Worm (Caenorhabditis elegans): ENCODE data around the gene scrm-8.
A peak's percentile ranks its signal among the peaks of the same experiment; 100 is the strongest.
"Not testable (repeated sequence)": the region's sequence is repeated elsewhere in the genome, so short reads cannot be mapped to it uniquely, and the experiment has no call there.

scrm-8 gene

DNA sequence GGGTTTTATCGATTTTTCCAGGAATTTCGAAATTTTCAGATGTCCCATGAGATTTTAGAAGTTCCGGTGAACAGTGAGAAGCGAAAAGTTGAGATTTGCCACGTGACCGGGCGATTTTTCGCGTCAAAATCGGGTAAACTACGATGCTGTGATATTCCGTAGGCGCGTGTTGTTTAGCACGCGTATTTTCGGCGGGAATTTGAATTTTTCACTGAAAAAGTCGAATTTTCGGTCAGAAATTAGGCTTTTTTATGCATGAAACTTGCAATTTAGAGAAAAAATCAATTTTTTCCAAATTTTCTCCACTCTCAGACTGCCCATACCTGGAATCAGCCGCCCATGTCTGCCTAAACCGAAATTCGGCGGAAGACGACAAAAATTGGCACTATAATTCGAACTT, 13.9 kb downstream of the scrm-8 start, which contains the start of gene tsen-34:
Gene tsen-34 (plus strand): TSS at position 34 of the 400 bp plus-strand sequence.
- TF ChIP-seq ztf-11 (tag; optimal IDR thresholded peaks at IDR 0.05): no peak
- TF ChIP-seq aly-2 (tag; optimal IDR thresholded peaks at IDR 0.05): no peak
- no peak for TF ChIP-seq peb-1 (tag; optimal IDR thresholded peaks at IDR 0.05)
- no peak for TF ChIP-seq nhr-25 (tag; optimal IDR thresholded peaks at IDR 0.05)
- no peak for TF ChIP-seq snpc-4 (tag; optimal IDR thresholded peaks at IDR 0.05)
- TF ChIP-seq lin-13 (GFP tag; optimal IDR thresholded peaks at IDR 0.05): no peak
- no peak for TF ChIP-seq mab-5 (tag; optimal IDR thresholded peaks at IDR 0.05)

DNA sequence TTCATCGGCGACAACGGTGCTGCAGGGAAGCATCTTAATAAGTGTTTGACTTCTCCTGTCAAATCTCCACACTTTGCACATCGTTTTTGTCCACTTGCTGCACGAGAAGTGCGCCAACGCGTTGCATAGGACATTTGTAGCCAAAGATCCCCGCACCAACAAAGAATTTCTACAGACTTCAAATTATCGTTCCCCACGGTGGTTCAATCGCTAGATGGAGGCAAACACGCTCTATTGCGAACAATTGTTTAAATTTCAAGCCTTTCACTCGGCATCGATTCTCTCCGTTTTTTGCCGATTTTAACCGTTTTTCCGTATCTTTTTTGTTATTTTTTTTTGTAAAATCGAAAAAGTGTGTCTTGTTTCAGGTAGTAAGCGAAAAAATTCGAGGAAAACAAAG, 15.5 kb downstream of the scrm-8 start:
- TF ChIP-seq lsy-2 (tag; optimal IDR thresholded peaks at IDR 0.05): peak in 1 of 2 experiments; percentile 31

DNA sequence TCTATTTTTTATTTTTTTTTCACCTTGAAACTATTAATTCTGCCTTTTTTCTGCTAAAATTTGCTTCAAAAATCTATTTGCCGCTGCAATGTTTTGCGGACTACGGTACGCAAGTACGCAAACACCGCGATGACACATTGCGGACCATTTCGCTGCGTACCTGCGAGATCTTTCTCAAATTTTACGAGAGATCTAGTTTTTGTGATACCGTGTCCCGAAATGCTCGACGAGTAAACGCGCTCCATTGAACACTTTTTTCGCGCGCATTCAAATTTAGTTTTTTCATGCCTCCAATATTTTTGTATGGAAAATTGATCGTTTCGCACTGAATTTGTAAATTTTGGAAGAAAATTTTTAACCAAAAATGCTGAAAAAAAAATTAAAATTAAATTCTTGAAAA, 20.3 kb downstream of the scrm-8 start:
- TF ChIP-seq sma-9 (GFP tag; optimal IDR thresholded peaks at IDR 0.05) (peak; percentile 30), sma-3 (GFP tag; optimal IDR thresholded peaks at IDR 0.05) (peak; percentile 21), lsy-2 (tag; optimal IDR thresholded peaks at IDR 0.05) (peak; percentile 53 to 76), gmeb-1 (tag; optimal IDR thresholded peaks at IDR 0.05) (peak; percentile 48), F13H6.1 (tag; optimal IDR thresholded peaks at IDR 0.05) (peak; percentile 8)
- not testable (repeated sequence) for TF ChIP-seq sma-9 (tag; optimal IDR thresholded peaks at IDR 0.05)

DNA sequence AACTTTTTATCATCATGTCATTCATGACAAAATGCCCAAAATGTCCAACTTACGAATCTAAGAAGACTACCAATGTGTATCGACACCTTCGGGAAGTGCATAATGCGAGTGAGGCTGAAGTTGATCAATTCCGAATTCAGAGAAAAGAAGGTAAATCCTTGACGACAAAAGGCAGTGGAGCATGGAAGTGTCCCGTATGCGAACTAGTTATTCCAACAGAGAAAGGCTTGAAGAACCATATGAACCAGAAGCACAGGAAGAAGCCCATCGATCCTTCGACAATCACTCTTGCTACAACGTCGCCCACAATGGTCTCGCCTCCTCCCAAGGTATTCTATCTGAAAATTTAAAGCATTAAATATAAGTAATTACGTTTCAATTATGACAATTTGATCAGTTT, 21.6 kb downstream of the scrm-8 start, which contains the start of gene K08D10.11:
Gene K08D10.11 (minus strand): TSS at position 101 of the 400 bp plus-strand sequence.
- not testable (repeated sequence) for TF ChIP-seq mdl-1, lin-11, lin-39 (tag; optimal IDR thresholded peaks at IDR 0.05)

DNA sequence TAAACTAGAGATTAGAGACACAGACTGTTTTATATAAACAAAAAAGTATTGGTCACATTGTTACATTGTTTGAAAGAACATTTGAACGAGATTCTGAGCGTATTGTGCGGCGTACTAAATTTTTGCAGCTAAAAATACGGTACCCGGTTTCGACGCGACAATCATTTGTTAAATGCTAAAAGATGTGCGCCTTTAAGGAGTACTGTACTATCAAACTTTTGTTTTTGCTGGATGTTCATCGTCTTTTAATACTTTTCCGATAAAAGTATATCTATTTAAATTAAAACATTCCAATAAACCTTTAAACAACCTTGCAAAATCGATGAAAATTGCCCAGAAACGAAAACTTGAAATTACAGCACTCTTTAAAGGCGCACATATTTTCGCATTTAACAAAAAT, 32.2 kb downstream of the scrm-8 start, which contains the start of gene K06B9.6:
Gene K06B9.6 (minus strand): TSS at position 101 of the 400 bp plus-strand sequence.
- TF ChIP-seq alr-1, nhr-11, C34F6.9 (tag; optimal IDR thresholded peaks at IDR 0.05): not testable (repeated sequence)

DNA sequence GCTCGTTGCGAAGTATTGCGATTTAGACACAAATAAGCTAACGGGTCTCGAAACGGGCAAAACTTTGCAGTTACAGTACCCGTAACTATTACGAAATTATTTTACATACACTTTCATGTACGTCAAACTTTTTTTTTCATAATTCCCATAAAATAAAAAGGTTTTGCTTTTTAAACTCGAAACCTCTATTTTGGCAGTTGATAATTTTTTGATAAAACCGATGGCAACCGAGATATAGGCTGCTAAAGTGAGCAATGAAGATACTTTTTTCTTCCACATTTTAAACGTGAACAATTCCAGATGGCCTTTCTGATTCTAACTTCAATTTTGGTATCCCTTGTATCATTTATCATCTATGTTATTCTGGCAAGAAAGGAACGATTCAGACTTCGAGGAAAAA, 32.7 kb downstream of the scrm-8 start, which contains the start of gene cyp-25A6:
Gene cyp-25A6 (plus strand): TSS at position 301 of the 400 bp plus-strand sequence.
- TF ChIP-seq lin-13 (GFP tag; optimal IDR thresholded peaks at IDR 0.05); mbf-1 (tag; optimal IDR thresholded peaks at IDR 0.05); ztf-11 (tag; optimal IDR thresholded peaks at IDR 0.05): not testable (repeated sequence)

DNA sequence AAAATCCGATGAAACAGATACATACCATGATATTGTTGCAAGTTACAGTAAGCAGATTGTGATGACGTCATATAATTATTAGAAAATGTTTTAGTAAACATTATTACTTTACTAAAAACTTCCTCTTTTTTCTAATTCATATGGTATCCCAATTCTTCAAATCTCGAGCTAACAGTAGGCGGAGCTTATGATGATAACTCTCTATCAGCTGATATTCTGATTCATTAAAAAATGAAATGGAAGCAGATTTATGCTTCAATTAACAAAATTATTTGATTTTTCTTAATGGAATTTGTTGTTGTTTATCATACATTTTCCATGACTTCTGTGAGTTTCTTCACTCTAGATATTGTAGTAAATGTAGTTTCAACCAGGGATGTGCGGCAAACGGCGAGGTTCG, 39.8 kb downstream of the scrm-8 start, which contains the start of gene pax-2:
Gene pax-2 (minus strand): TSS at position 101 of the 400 bp plus-strand sequence.
- no peak for TF ChIP-seq blmp-1 (tag; optimal IDR thresholded peaks at IDR 0.05; ENCODE audit: insufficient read depth)
- no peak for TF ChIP-seq ZK546.5 (tag; optimal IDR thresholded peaks at IDR 0.05)
- TF ChIP-seq gmeb-1 (tag; optimal IDR thresholded peaks at IDR 0.05): no peak
- TF ChIP-seq sem-4 (tag; optimal IDR thresholded peaks at IDR 0.05): no peak
- TF ChIP-seq lin-13 (GFP tag; optimal IDR thresholded peaks at IDR 0.05): no peak
- TF ChIP-seq lin-11 (tag; optimal IDR thresholded peaks at IDR 0.05): no peak
- no peak for TF ChIP-seq nhr-23 (tag; optimal IDR thresholded peaks at IDR 0.05)
- no peak for TF ChIP-seq nhr-12 (tag; optimal IDR thresholded peaks at IDR 0.05)
- no peak for TF ChIP-seq fos-1 (tag; optimal IDR thresholded peaks at IDR 0.05)
- no peak for TF ChIP-seq elt-3 (tag; optimal IDR thresholded peaks at IDR 0.05)
- TF ChIP-seq nhr-237 (tag; optimal IDR thresholded peaks at IDR 0.05): no peak

DNA sequence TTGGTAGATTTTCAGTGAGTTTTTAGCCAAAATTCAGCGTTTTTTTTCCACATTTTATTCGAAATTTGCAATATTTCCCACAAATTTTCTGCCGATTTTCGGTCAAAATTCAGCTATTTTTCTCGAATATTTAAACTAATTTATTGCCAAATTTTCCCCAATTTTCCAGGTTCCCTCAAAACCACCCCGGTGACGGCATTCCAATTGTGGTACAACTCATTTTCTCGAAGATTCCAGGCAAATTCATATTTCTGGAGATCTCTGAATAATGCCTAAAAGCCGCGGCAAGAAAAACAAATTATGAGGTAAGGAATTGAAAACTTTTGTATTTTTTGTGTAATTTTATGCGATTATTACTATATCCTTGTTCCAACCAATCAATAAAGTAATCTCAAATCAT, 42.6 kb downstream of the scrm-8 start, which contains the start of gene osgn-1:
Gene osgn-1 (plus strand): TSS at position 301 of the 400 bp plus-strand sequence.
- TF ChIP-seq Y55F3AM.14 (GFP tag; optimal IDR thresholded peaks at IDR 0.05) (no peak), gmeb-1 (tag; optimal IDR thresholded peaks at IDR 0.05) (no peak)

All from whole organism, L2 larva.